Worm (Caenorhabditis elegans) whole organism, young adult: Measurements from ENCODE around the gene C14A6.13.
A peak's percentile ranks its signal among the peaks of the same experiment; 100 is the strongest.

Source experiments
- B0261.1 ChIP-seq: sonication (generic microtip); optimal IDR thresholded peaks from 2 replicates; lab custom pipeline; 2016; ENCODE audit warnings: mild to moderate bottlenecking, missing genetic modification characterization, moderate library complexity, missing compliant biosample characterization
- B0336.3 ChIP-seq: fragments of 200-800 bp; sonication (Bioruptor generic); IDR thresholded peaks from 2 replicates; pipeline ENCODE4 v1.3.6; 2022; ENCODE audit warnings: missing genetic modification characterization, missing compliant biosample characterization
- C06A6.2 ChIP-seq: fragments of 200-800 bp; sonication (Bioruptor generic); conservative IDR thresholded peaks from 2 replicates; pipeline ENCODE4 v1.3.6; 2022; ENCODE audit warnings: missing genetic modification characterization, missing compliant biosample characterization
- C17E4.6 ChIP-seq: fragments of 200-800 bp; sonication (Bioruptor generic); IDR thresholded peaks from 2 replicates; pipeline ENCODE4 v1.3.6; 2022; ENCODE audit warnings: missing genetic modification reagents, missing genetic modification characterization, missing compliant biosample characterization
- D2030.7 ChIP-seq: fragments of 200-800 bp; sonication (Bioruptor generic); IDR thresholded peaks from 2 replicates; pipeline ENCODE4 v1.3.6; 2022; ENCODE audit warnings: missing genetic modification reagents, missing genetic modification characterization, missing compliant biosample characterization
- F33H1.4 ChIP-seq: fragments of 200-800 bp; sonication (Bioruptor generic); IDR thresholded peaks from 2 replicates; pipeline ENCODE4 v1.3.6; 2022; ENCODE audit warnings: missing genetic modification reagents, missing genetic modification characterization, missing compliant biosample characterization
- F52B5.7 ChIP-seq: sonication (generic microtip); optimal IDR thresholded peaks from 2 replicates; lab custom pipeline; 2016; ENCODE audit warnings: mild to moderate bottlenecking, missing genetic modification characterization, missing compliant biosample characterization
- Y53F4B.3 ChIP-seq: fragments of 200-800 bp; sonication (Bioruptor generic); IDR thresholded peaks from 2 replicates; pipeline ENCODE4 v1.3.6; 2022; ENCODE audit warnings: missing genetic modification reagents, missing genetic modification characterization, missing compliant biosample characterization
- aptf-3 ChIP-seq: fragments of 200-800 bp; sonication (Bioruptor generic); IDR thresholded peaks from 2 replicates; pipeline ENCODE4 v1.3.6; 2022; ENCODE audit warnings: missing genetic modification characterization, missing compliant biosample characterization
- attf-6 ChIP-seq: fragments of 200-800 bp; sonication (Bioruptor generic); IDR thresholded peaks from 2 replicates; pipeline ENCODE4 v1.3.6; 2022; ENCODE audit warnings: missing genetic modification reagents, missing genetic modification characterization, missing compliant biosample characterization
- bed-1 ChIP-seq: fragments of 200-800 bp; sonication (Bioruptor generic); IDR thresholded peaks from 2 replicates; pipeline ENCODE4 v1.3.6; 2022; ENCODE audit warnings: missing genetic modification reagents, missing genetic modification characterization, missing compliant biosample characterization
- cebp-2 ChIP-seq: fragments of 200-800 bp; sonication (Bioruptor generic); IDR thresholded peaks from 2 replicates; pipeline ENCODE4 v1.3.6; 2022; ENCODE audit warnings: missing genetic modification characterization, missing compliant biosample characterization
- ceh-100 ChIP-seq: fragments of 200-800 bp; sonication (Bioruptor generic); IDR thresholded peaks from 2 replicates; pipeline ENCODE4 v1.3.6; 2022; ENCODE audit warnings: missing genetic modification reagents, missing genetic modification characterization, missing compliant biosample characterization
- dox-1 ChIP-seq: fragments of 200-800 bp; sonication (Bioruptor generic); IDR thresholded peaks from 2 replicates; pipeline ENCODE4 v1.3.6; 2022; ENCODE audit warnings: missing genetic modification reagents, missing genetic modification characterization, missing compliant biosample characterization
- dpff-1 ChIP-seq: sonication (generic microtip); optimal IDR thresholded peaks from 2 replicates; lab custom pipeline; 2017; ENCODE audit warnings: mild to moderate bottlenecking, missing genetic modification characterization, missing compliant biosample characterization
- efl-1 ChIP-seq: fragments of 150-350 bp; optimal IDR thresholded peaks from 2 replicates; lab custom pipeline; 2014; ENCODE audit warnings: missing biosample characterization, missing genetic modification reagents, missing genetic modification characterization
- egl-44 ChIP-seq: fragments of 200-800 bp; sonication (Bioruptor generic); IDR thresholded peaks from 2 replicates; pipeline ENCODE4 v1.3.6; 2022; ENCODE audit warnings: missing genetic modification reagents, missing genetic modification characterization, missing compliant biosample characterization
- ekl-4 ChIP-seq: fragments of 200-800 bp; sonication (Bioruptor generic); IDR thresholded peaks from 2 replicates; pipeline ENCODE4 v1.3.6; 2022; ENCODE audit warnings: missing genetic modification reagents, missing genetic modification characterization, missing compliant biosample characterization
- him-1 ChIP-seq: sonication (generic microtip); optimal IDR thresholded peaks from 2 replicates; lab custom pipeline; 2016; ENCODE audit warnings: missing genotype, missing genetic modification reagents, missing genetic modification characterization, missing compliant biosample characterization
- hmg-1.2 ChIP-seq: fragments of 200-800 bp; sonication (Bioruptor generic); IDR thresholded peaks from 2 replicates; pipeline ENCODE4 v1.3.6; 2022; ENCODE audit warnings: missing genetic modification reagents, missing genetic modification characterization, missing compliant biosample characterization
- lin-26 ChIP-seq: fragments of 200-800 bp; sonication (Bioruptor generic); IDR thresholded peaks from 2 replicates; pipeline ENCODE4 v1.3.6; 2022; ENCODE audit warnings: missing genetic modification reagents, missing genetic modification characterization, missing compliant biosample characterization
- lin-35 ChIP-seq, 3 experiments: fragments of 150-350 bp in 2 of 3; sonication (generic microtip) in 1 of 3; optimal IDR thresholded peaks; 2 replicates each; lab custom pipeline; 2014 to 2018; ENCODE audit warnings: missing biosample characterization in 3 of 3, missing genetic modification characterization in 3 of 3, missing genetic modification reagents in 3 of 3
- lsl-1 ChIP-seq: fragments of 200-800 bp; sonication (Bioruptor generic); optimal IDR thresholded peaks from 2 replicates; lab custom pipeline; 2018; ENCODE audit warnings: mild to moderate bottlenecking, missing genetic modification characterization, moderate library complexity, missing compliant biosample characterization
- lsy-27 ChIP-seq: sonication (generic microtip); optimal IDR thresholded peaks from 2 replicates; lab custom pipeline; 2017; ENCODE audit warnings: missing genetic modification characterization, mild to moderate bottlenecking, missing compliant biosample characterization, antibody characterized with exemption, missing genotype, borderline replicate concordance; ENCODE audit not compliant: insufficient read depth
- madf-10 ChIP-seq: sonication (generic microtip); optimal IDR thresholded peaks from 2 replicates; lab custom pipeline; 2016; ENCODE audit warnings: mild to moderate bottlenecking, missing genetic modification characterization, missing compliant biosample characterization
- madf-6 ChIP-seq: fragments of 200-800 bp; sonication (Bioruptor generic); IDR thresholded peaks from 2 replicates; pipeline ENCODE4 v1.3.6; 2022; ENCODE audit warnings: missing genetic modification reagents, missing genetic modification characterization, missing compliant biosample characterization
- madf-8 ChIP-seq: fragments of 200-800 bp; sonication (Bioruptor generic); conservative IDR thresholded peaks from 2 replicates; pipeline ENCODE4 v1.3.6; 2022; ENCODE audit warnings: missing genetic modification reagents, missing genetic modification characterization, missing compliant biosample characterization
- mes-4 ChIP-seq: sonication (generic microtip); optimal IDR thresholded peaks from 2 replicates; lab custom pipeline; 2016; ENCODE audit warnings: missing genotype, missing genetic modification characterization, missing compliant biosample characterization
- nfyb-1 ChIP-seq: fragments of 200-800 bp; sonication (Bioruptor generic); IDR thresholded peaks from 2 replicates; pipeline ENCODE4 v1.3.6; 2022; ENCODE audit warnings: missing genetic modification reagents, missing genetic modification characterization, missing compliant biosample characterization
- nhr-120 ChIP-seq: fragments of 200-800 bp; sonication (Bioruptor generic); IDR thresholded peaks from 2 replicates; pipeline ENCODE4 v1.3.6; 2022; ENCODE audit warnings: missing genetic modification characterization, missing compliant biosample characterization
- nhr-179 ChIP-seq: sonication (generic microtip); optimal IDR thresholded peaks from 2 replicates; lab custom pipeline; 2016; ENCODE audit warnings: mild to moderate bottlenecking, missing genetic modification characterization, missing compliant biosample characterization
- sea-2 ChIP-seq: fragments of 200-800 bp; sonication (Bioruptor generic); IDR thresholded peaks from 2 replicates; pipeline ENCODE4 v1.3.6; 2022; ENCODE audit warnings: missing genetic modification characterization, missing compliant biosample characterization
- snpc-4 ChIP-seq, 5 experiments: fragments of 150-350 bp in 1 of 5; sonication (generic microtip) in 4 of 5; optimal IDR thresholded peaks; 2 replicates each; lab custom pipeline; 2014 to 2018; ENCODE audit warnings: missing genetic modification characterization in 5 of 5, missing biosample characterization in 3 of 5, antibody characterized with exemption in 2 of 5, mild to moderate bottlenecking in 2 of 5, missing compliant biosample characterization in 2 of 5, missing genotype in 2 of 5, moderate library complexity in 2 of 5, missing genetic modification reagents in 1 of 5
- tbp1 ChIP-seq: fragments of 200-800 bp; sonication (Bioruptor generic); optimal IDR thresholded peaks from 2 replicates; lab custom pipeline; 2018; ENCODE audit warnings: mild to moderate bottlenecking, missing genetic modification characterization, missing compliant biosample characterization
- tbx-9 ChIP-seq: sonication (generic microtip); optimal IDR thresholded peaks from 2 replicates; lab custom pipeline; 2016; ENCODE audit warnings: borderline replicate concordance, missing genetic modification characterization, inconsistent platforms, missing compliant biosample characterization
- unc-62 ChIP-seq: fragments of 150-350 bp; optimal IDR thresholded peaks from 2 replicates; lab custom pipeline; 2014; ENCODE audit warnings: missing biosample characterization, missing genetic modification reagents, missing genetic modification characterization
- xnd-1 ChIP-seq: sonication (generic microtip); optimal IDR thresholded peaks from 2 replicates; lab custom pipeline; 2016; ENCODE audit warnings: missing genotype, missing genetic modification reagents, missing genetic modification characterization, missing compliant biosample characterization
- ztf-25 ChIP-seq: fragments of 200-800 bp; sonication (Bioruptor generic); IDR thresholded peaks from 2 replicates; pipeline ENCODE4 v1.3.6; 2022; ENCODE audit warnings: missing genetic modification reagents, missing genetic modification characterization, missing compliant biosample characterization
- ztf-3 ChIP-seq: fragments of 200-800 bp; sonication (Bioruptor generic); optimal IDR thresholded peaks from 2 replicates; lab custom pipeline; 2018; ENCODE audit warnings: mild to moderate bottlenecking, missing genetic modification characterization, missing compliant biosample characterization

Gene C14A6.13

DNA sequence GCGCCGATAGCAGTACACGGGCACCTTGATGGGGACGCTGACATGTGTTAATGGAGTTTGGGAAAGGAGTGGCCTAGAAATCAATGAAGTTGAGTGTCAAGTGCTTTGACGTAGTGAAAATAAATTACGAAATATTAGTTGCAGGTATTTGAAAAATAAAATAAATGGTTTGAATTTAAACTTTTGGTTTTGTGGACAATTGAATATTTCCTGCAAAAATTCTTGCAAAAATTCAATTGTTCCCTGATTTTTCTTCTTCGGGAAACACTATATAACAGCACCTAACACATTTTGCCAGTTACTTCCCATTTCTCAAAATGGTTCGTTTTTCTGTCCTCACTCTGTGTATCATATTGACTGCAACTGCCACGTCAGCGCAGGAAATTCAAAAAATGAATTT lies 18.6 kb downstream of the C14A6.13 start, which contains the start of gene Y37H2A.13:
Gene Y37H2A.13 (plus strand): TSS at position 301 of the 400 bp plus-strand sequence.
- no peak for TF ChIP-seq C17E4.6 (GFP tag; lab: Robert Waterston, UW)
- TF ChIP-seq aptf-3, result no peak
- no peak for TF ChIP-seq bed-1 (GFP tag; lab: Robert Waterston, UW)
- no peak for TF ChIP-seq ztf-3
- no peak for TF ChIP-seq madf-6
- no peak for TF ChIP-seq ztf-25 (GFP tag; lab: Robert Waterston, UW)
- no peak for TF ChIP-seq egl-44 (GFP tag; lab: Robert Waterston, UW)
- TF ChIP-seq unc-62 (GFP tag; lab: Kevin White, UChicago), result no peak
- TF ChIP-seq lin-35 (GFP tag; optimal IDR thresholded peaks at IDR 0.05; lab: Kevin White, UChicago), result no peak

ce11 chrV:18141161-18141560 lies 20.0 kb downstream of the C14A6.13 start, which contains the start of gene Y37H2A.11:
Gene Y37H2A.11 (plus strand): TSS chrV:18141461.
- TF ChIP-seq C06A6.2 (GFP tag; lab: Robert Waterston, UW) (no peak), xnd-1 (tag; lab: Kevin White, UChicago) (no peak), madf-10 (tag; lab: Kevin White, UChicago) (no peak), F52B5.7 (tag; lab: Kevin White, UChicago) (no peak)
- TF ChIP-seq, all 124 proteins: peak for 0

- TF ChIP-seq B0336.3 (no peak), ceh-100 (no peak), lsy-27 (tag; lab: Kevin White, UChicago) (no peak), nhr-120 (GFP tag; lab: Robert Waterston, UW) (no peak)
- TF ChIP-seq, all 124 proteins: peak for 0
These were observed 22.4 kb downstream of the C14A6.13 start, which contains the start of gene Y37H2A.10 for ce11 chrV:18138695-18139094. Gene Y37H2A.10 (plus strand): TSS chrV:18138995.

- TF ChIP-seq F33H1.4 (GFP tag; lab: Robert Waterston, UW) (peak; percentile 85), xnd-1 (tag; lab: Kevin White, UChicago) (peak; percentile 87), madf-6 (peak; percentile 78), dpff-1 (tag; lab: Kevin White, UChicago) (no peak), lsl-1 (GFP tag; lab: Kevin White, UChicago) (peak; percentile 90), madf-8 (GFP tag; lab: Robert Waterston, UW) (peak; percentile 58), tbp1 (GFP tag; lab: Kevin White, UChicago) (no peak), sea-2 (GFP tag; lab: Robert Waterston, UW) (no peak), him-1 (tag; lab: Kevin White, UChicago) (peak; percentile 26)
These were observed 23.4 kb downstream of the C14A6.13 start for ce11 chrV:18137679-18138078.

- peak; percentile 45; the same call in 1 of the 2 replicates for TF ChIP-seq madf-6
- TF ChIP-seq D2030.7 (GFP tag; lab: Robert Waterston, UW), result peak; percentile 36; the same call in 1 of the 2 replicates
- TF ChIP-seq F33H1.4 (GFP tag; lab: Robert Waterston, UW), result 0 out of 2 replicates have a peak, but pooled peaks have one; percentile 13
- peak; percentile 83 for TF ChIP-seq lsl-1 (GFP tag; lab: Kevin White, UChicago)
- TF ChIP-seq Y53F4B.3, result no peak
- no peak for TF ChIP-seq mes-4
- TF ChIP-seq ceh-100, result no peak
- no peak for TF ChIP-seq ekl-4 (GFP tag; lab: Robert Waterston, UW)
These were observed 26.8 kb downstream of the C14A6.13 start, which contains the start of gene Y37H2A.7 for ce11 chrV:18134378-18134777. Gene Y37H2A.7 (minus strand): TSS chrV:18134478.

DNA sequence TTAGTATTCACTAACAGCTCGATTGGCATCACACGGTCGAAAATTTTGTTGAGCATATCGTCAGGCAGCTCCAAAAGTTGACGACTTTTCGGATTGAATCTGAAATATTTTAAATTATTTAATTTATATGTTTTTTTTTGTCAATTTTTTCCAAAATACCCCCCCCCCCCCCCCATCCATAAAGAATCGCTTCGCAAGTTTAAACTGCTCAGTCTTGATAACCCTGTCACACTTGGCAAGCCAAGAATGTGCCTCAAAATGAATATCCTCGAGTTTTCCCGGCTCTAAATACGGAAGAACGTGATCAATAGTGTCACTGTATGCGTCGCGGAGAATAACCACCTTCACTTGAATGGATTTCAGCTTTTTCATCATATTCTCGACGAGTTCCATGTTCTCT lies 28.0 kb downstream of the C14A6.13 start, which contains the start of gene Y37H2A.18:
Gene Y37H2A.18 (minus strand): TSS at position 101 of the 400 bp plus-strand sequence.
- TF ChIP-seq C17E4.6 (GFP tag; lab: Robert Waterston, UW) (no peak), snpc-4 (GFP tag; optimal IDR thresholded peaks at IDR 0.05; lab: Kevin White, UChicago) (no peak), snpc-4 (tag; optimal IDR thresholded peaks at IDR 0.05; lab: Kevin White, UChicago) (no peak), ceh-100 (no peak), cebp-2 (GFP tag; lab: Robert Waterston, UW) (no peak), efl-1 (GFP tag; lab: Kevin White, UChicago) (no peak), hmg-1.2 (no peak), madf-10 (tag; lab: Kevin White, UChicago) (no peak), nhr-179 (tag; lab: Kevin White, UChicago) (no peak), aptf-3 (no peak), tbx-9 (tag; lab: Kevin White, UChicago) (no peak), lsy-27 (tag; lab: Kevin White, UChicago) (no peak), attf-6 (GFP tag; lab: Robert Waterston, UW) (no peak), nfyb-1 (GFP tag; lab: Robert Waterston, UW) (no peak), ekl-4 (GFP tag; lab: Robert Waterston, UW) (no peak), B0261.1 (tag; lab: Kevin White, UChicago) (no peak), lin-26 (no peak), dox-1 (GFP tag; lab: Robert Waterston, UW) (no peak)
- TF ChIP-seq, all 124 proteins: peak for 0
